Fruit fly (Drosophila melanogaster): Measurements from ENCODE around the gene ND-18.

Gene ND-18

dm6 chrX:19498755-19499321, 6.6 kb downstream of the ND-18 start:
- no peak for TF ChIP-seq noc (tag; optimal IDR thresholded peaks at IDR 0.05)

dm6 chrX:19501274-19501673, 9.1 kb downstream of the ND-18 start:
- peak; percentile 10 for TF ChIP-seq noc (tag; optimal IDR thresholded peaks at IDR 0.05)

dm6 chrX:19504170-19504765, 12.0 kb downstream of the ND-18 start:
- no peak for TF ChIP-seq noc (tag; optimal IDR thresholded peaks at IDR 0.05)

dm6 chrX:19505334-19506185, 13.3 kb downstream of the ND-18 start:
- peak; percentile 58 for TF ChIP-seq noc (tag; optimal IDR thresholded peaks at IDR 0.05)

DNA sequence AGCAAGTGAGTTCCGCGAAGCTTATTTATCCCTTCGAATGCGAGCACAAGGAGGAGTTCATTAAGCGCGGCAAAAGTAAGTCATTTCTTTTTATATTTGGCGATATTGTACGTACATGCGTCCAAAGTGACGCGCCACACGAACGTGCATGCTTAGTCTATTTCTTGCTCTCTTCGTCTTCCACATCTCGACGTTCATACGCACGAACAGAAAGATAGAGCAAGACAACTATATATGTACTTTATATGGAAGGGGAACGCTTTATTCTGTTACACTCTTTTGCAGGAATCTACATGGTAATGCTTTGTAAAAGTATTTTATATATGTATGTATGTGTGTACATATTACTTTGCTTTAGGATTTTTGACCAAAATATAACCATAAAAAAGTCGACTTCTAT, 18.0 kb downstream of the ND-18 start:
- TF ChIP-seq noc (tag; optimal IDR thresholded peaks at IDR 0.05), result no peak

- no peak for TF ChIP-seq noc (tag; optimal IDR thresholded peaks at IDR 0.05)
Measured at dm6 chrX:19520376-19520775, 28.2 kb downstream of the ND-18 start.

DNA sequence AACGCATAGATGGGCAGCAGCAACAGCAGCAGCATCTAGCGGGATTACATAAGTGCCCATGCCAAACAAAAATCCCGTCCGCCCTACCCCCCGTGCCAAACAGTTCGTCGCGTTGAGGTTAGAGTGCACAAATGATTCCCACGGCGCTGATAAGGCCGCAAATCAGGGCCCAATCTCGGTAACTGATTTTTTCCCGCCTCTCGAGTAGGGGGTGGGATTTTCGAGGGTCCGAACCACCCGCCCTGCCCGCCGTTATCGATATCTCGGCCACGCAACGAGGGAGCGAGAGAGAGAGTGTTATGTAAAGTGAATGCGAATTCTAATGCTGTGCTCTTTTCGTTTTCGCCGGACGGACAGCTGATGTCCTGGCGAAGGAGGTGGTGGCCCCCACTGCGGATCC, 28.7 kb downstream of the ND-18 start:
- no peak for TF ChIP-seq noc (tag; optimal IDR thresholded peaks at IDR 0.05)

DNA sequence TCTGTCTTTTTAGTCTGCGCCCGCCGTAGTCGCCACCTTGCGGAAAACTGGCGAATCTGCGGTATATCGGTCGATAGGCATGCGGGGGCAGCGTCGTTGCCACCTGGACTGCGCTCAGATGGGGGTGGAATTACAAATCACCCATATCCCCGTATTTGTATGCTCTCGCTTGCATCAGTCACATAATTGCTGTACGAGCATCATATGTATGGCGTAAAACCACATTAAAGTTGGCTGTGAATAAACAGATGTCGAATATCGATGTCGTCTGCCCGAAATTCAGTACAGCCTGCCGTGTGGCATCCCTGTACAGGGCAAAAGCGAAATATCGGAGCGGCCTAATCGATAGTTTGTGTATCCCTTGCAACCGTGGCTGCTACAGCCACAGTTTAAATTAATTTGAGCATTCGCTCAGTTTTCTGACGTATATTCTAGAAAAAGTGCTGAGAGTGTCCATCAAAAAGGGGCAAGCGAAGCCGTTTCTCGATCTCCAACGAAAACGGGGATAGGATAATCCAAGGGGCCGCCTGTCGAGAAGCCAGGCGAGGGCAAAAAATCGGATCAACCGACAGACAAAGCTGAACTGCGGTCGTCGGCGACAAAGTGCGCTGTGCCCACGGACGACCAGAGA, 29.6 kb downstream of the ND-18 start, which contains the start of the genes Idh3a and CoRest:
Gene Idh3a (minus strand): TSS at position 58 of the 631 bp plus-strand sequence.
Gene CoRest (plus strand): TSS at position 177 of the 631 bp plus-strand sequence.
- TF ChIP-seq noc (tag; optimal IDR thresholded peaks at IDR 0.05), result no peak

DNA sequence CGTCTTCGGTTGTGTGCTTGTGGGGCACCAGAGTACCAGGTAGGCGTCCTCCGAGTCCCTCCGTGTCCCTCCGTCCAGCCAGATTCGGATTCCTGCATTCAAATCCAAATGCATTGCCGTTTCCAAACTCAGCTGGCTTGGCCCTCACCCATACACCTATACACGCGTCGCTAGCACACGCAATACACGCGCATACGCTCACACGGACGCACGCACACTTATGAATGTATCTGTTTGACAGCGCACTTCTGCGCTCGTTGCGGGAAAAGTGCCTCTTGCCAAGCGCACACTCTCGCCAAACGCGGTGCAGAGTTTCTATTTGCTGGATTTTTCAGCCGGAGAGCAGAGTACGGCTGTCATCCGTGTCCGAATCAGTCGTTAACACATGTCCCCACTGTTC, 30.4 kb downstream of the ND-18 start:
- TF ChIP-seq noc (tag; optimal IDR thresholded peaks at IDR 0.05), result no peak

DNA sequence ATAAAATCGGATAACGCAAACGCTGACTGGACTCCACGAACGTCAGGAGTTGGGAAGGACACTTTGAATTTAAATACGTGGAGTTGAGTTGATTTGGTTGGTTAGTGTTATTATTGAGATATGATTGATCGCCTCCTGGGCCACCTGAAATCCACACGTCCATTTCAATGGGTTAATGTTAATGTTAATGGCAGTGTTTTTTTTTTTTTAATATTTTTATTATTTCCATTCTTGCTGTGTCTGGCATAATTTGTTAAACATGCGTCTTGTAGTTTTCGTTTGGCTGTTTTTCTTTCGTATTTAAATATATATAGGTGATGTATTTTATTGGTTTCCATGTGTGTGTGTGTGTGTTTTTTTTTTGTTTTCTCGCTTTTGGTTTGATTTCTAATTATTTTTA, 39.4 kb downstream of the ND-18 start, which contains the start of gene CG12231:
Gene CG12231 (minus strand): TSS at position 101 of the 400 bp plus-strand sequence.
- no peak for TF ChIP-seq noc (tag; optimal IDR thresholded peaks at IDR 0.05)

DNA sequence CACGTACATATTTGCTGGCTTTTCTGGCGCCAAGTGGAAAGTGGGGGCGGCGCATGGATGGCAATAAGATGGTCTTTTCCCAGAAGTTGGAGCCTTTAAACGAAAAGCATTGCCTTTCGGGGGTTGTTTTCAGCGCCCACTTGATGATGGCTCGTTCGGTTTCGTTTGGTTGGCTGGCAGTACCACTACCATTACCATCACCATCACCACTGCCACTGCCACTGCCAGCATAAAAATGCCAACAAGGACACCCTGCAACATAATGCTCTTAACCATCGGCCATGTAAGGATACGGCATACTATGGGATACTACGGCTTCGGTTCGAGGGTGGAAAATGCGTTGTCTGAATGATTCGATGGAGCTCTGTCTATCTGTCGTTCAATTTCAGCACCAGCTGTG, 43.2 kb downstream of the ND-18 start:
- TF ChIP-seq noc (tag; optimal IDR thresholded peaks at IDR 0.05), result no peak
